Worm (Caenorhabditis elegans) whole organism, L2 larva: Measurements from ENCODE around the gene flp-21.

Experiments
- R02D3.7 ChIP-seq: fragments of 150-350 bp; optimal IDR thresholded peaks from 2 replicates; lab custom pipeline; 2014; ENCODE audit warnings: missing biosample characterization, missing genetic modification characterization
- Y55F3AM.14 ChIP-seq: fragments of 200-800 bp; sonication (Bioruptor generic); optimal IDR thresholded peaks from 2 replicates; lab custom pipeline; 2018; ENCODE audit warnings: mild to moderate bottlenecking, missing genetic modification characterization, missing compliant biosample characterization
- ZK546.5 ChIP-seq: sonication (generic microtip); optimal IDR thresholded peaks from 2 replicates; lab custom pipeline; 2017; ENCODE audit warnings: missing biosample characterization, missing genetic modification characterization
- alr-1 ChIP-seq: fragments of 150-350 bp; optimal IDR thresholded peaks from 2 replicates; lab custom pipeline; 2014; ENCODE audit warnings: missing biosample characterization, missing genetic modification characterization
- aly-2 ChIP-seq: fragments of 150-350 bp; optimal IDR thresholded peaks from 2 replicates; lab custom pipeline; 2014; ENCODE audit warnings: missing biosample characterization, missing genetic modification characterization
- blmp-1 ChIP-seq: sonication (generic microtip); optimal IDR thresholded peaks from 2 replicates; lab custom pipeline; 2017; ENCODE audit warnings: missing genetic modification characterization, mild to moderate bottlenecking, missing compliant biosample characterization, antibody characterized with exemption, moderate library complexity; ENCODE audit not compliant: insufficient read depth
- ceh-16 ChIP-seq: fragments of 150-350 bp; optimal IDR thresholded peaks from 2 replicates; lab custom pipeline; 2014; ENCODE audit warnings: missing biosample characterization, missing genetic modification characterization
- ceh-82 ChIP-seq: fragments of 150-350 bp; optimal IDR thresholded peaks from 2 replicates; lab custom pipeline; 2014; ENCODE audit warnings: missing biosample characterization, missing genetic modification characterization
- crh-2 ChIP-seq: sonication (generic microtip); optimal IDR thresholded peaks from 2 replicates; lab custom pipeline; 2017; ENCODE audit warnings: missing biosample characterization, missing genetic modification characterization
- egl-27 ChIP-seq: sonication (generic microtip); optimal IDR thresholded peaks from 3 replicates; lab custom pipeline; 2017; ENCODE audit warnings: missing biosample characterization, missing genetic modification reagents, missing genetic modification characterization
- fos-1 ChIP-seq: fragments of 150-350 bp; optimal IDR thresholded peaks from 2 replicates; lab custom pipeline; 2014; ENCODE audit warnings: missing biosample characterization, missing genetic modification characterization
- gmeb-1 ChIP-seq: fragments of 150-350 bp; optimal IDR thresholded peaks from 2 replicates; lab custom pipeline; 2014; ENCODE audit warnings: missing biosample characterization, missing genetic modification characterization
- lin-13 ChIP-seq: fragments of 150-350 bp; optimal IDR thresholded peaks from 2 replicates; lab custom pipeline; 2014; ENCODE audit warnings: missing biosample characterization, missing genetic modification reagents, missing genetic modification characterization
- lsy-2 ChIP-seq, 2 experiments: fragments of 150-350 bp in 1 of 2; sonication (generic microtip) in 1 of 2; optimal IDR thresholded peaks; 2 replicates each; lab custom pipeline; 2014 to 2017; ENCODE audit warnings: missing biosample characterization in 2 of 2, missing genetic modification characterization in 2 of 2
- mdl-1 ChIP-seq, 2 experiments: fragments of 150-350 bp in 1 of 2; sonication (generic microtip) in 1 of 2; optimal IDR thresholded peaks; 2 replicates each; lab custom pipeline; 2017; ENCODE audit warnings: missing biosample characterization in 2 of 2, missing genetic modification characterization in 2 of 2
- nhr-11 ChIP-seq: fragments of 150-350 bp; optimal IDR thresholded peaks from 2 replicates; lab custom pipeline; 2014; ENCODE audit warnings: missing biosample characterization, missing genetic modification characterization
- nhr-12 ChIP-seq: fragments of 150-350 bp; optimal IDR thresholded peaks from 2 replicates; lab custom pipeline; 2014; ENCODE audit warnings: missing biosample characterization, missing genetic modification characterization
- nhr-21 ChIP-seq: fragments of 150-350 bp; optimal IDR thresholded peaks from 2 replicates; lab custom pipeline; 2014; ENCODE audit warnings: missing biosample characterization, missing genetic modification characterization
- nhr-237 ChIP-seq: fragments of 150-350 bp; optimal IDR thresholded peaks from 2 replicates; lab custom pipeline; 2014; ENCODE audit warnings: missing biosample characterization, missing genetic modification characterization
- nhr-6 ChIP-seq: fragments of 150-350 bp; optimal IDR thresholded peaks from 2 replicates; lab custom pipeline; 2014; ENCODE audit warnings: missing biosample characterization, missing genetic modification characterization
- nhr-77 ChIP-seq: fragments of 150-350 bp; optimal IDR thresholded peaks from 2 replicates; lab custom pipeline; 2014; ENCODE audit warnings: missing biosample characterization, missing genetic modification characterization
- sem-4 ChIP-seq: fragments of 150-350 bp; optimal IDR thresholded peaks from 2 replicates; lab custom pipeline; 2014; ENCODE audit warnings: missing biosample characterization, missing genetic modification reagents, missing genetic modification characterization
- skn-1 ChIP-seq: sonication (generic microtip); optimal IDR thresholded peaks from 2 replicates; lab custom pipeline; 2017; ENCODE audit warnings: missing biosample characterization, missing genetic modification characterization
- sma-3 ChIP-seq: sonication (generic microtip); optimal IDR thresholded peaks from 2 replicates; lab custom pipeline; 2016; ENCODE audit warnings: missing genetic modification reagents, missing genetic modification characterization, missing compliant biosample characterization
- sma-9 ChIP-seq, 2 experiments: fragments of 150-350 bp in 1 of 2; sonication (generic microtip) in 1 of 2; optimal IDR thresholded peaks; 2 replicates each; lab custom pipeline; 2014 to 2016; ENCODE audit warnings: missing genetic modification characterization in 2 of 2, mild to moderate bottlenecking in 1 of 2, missing biosample characterization in 1 of 2, missing compliant biosample characterization in 1 of 2, missing genetic modification reagents in 1 of 2, moderate library complexity in 1 of 2
- snpc-4 ChIP-seq: fragments of 150-350 bp; optimal IDR thresholded peaks from 2 replicates; lab custom pipeline; 2014; ENCODE audit warnings: missing biosample characterization, missing genetic modification characterization
- unc-39 ChIP-seq: fragments of 150-350 bp; optimal IDR thresholded peaks from 2 replicates; lab custom pipeline; 2014; ENCODE audit warnings: missing biosample characterization, missing genetic modification characterization
- unc-55 ChIP-seq: fragments of 150-350 bp; sonication (generic microtip); optimal IDR thresholded peaks from 3 replicates; lab custom pipeline; 2014; ENCODE audit warnings: missing biosample characterization, missing genetic modification reagents, missing genetic modification characterization
- ztf-1 ChIP-seq: fragments of 200-800 bp; sonication (Bioruptor generic); conservative IDR thresholded peaks from 2 replicates; pipeline ENCODE4 v1.3.6; 2022; ENCODE audit warnings: missing genetic modification characterization, missing compliant biosample characterization
- ztf-11 ChIP-seq: sonication (generic microtip); optimal IDR thresholded peaks from 2 replicates; lab custom pipeline; 2017; ENCODE audit warnings: missing biosample characterization, missing genetic modification characterization
- ztf-4 ChIP-seq: fragments of 150-350 bp; optimal IDR thresholded peaks from 2 replicates; lab custom pipeline; 2014; ENCODE audit warnings: missing biosample characterization, missing genetic modification characterization

flp-21 gene

DNA sequence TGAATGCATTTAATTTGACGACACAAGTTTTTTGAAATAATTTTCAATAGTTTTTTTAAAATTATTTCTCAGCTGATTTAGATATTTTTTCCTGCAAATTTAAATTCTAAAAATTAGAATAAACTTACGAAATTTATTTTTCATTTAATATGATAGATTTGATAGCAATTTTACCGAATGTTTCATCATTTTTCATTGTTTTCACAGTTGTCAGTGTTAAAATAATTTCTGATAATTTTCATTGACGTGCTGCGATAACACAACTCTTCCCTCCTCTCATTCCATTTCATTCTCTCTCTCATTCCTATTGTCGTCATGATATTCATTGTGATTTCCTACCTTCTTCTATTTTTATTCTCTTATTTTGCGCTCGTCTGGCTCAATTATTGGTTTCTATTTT lies 33.0 kb upstream of the flp-21 start, which contains the start of gene hint-3:
Gene hint-3 (plus strand): TSS at position 301 of the 400 bp plus-strand sequence.
- no peak for TF ChIP-seq ztf-1 (GFP tag; lab: Robert Waterston, UW)
- peak; percentile 34 for TF ChIP-seq fos-1 (tag; lab: Kevin White, UChicago)

DNA sequence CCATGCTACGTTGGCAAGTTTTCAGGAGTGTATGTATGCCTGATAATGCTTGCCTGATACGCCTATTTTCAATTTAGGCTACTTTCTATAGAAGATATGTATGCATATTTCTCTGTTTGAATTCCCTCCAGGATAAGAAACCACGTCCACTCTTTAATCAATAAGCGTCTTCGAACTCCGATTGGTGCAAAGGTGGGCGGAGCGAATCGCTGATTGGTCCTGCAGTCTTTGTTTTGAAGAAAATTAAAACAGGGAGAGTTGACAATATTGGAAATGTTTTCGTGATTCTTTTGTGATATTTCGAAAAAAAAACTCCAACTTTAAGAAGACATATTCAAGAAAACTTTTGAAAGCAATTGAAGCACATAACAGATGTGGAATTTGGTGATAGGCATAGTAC lies 31.3 kb upstream of the flp-21 start:
- TF ChIP-seq ztf-11: no peak
- TF ChIP-seq snpc-4 (tag; lab: Kevin White, UChicago): no peak
- no peak for TF ChIP-seq nhr-6 (tag; lab: Kevin White, UChicago)
- no peak for TF ChIP-seq unc-39
- TF ChIP-seq blmp-1: no peak
- TF ChIP-seq lin-13 (GFP tag; lab: Kevin White, UChicago): no peak
- TF ChIP-seq sma-3 (GFP tag; lab: Kevin White, UChicago): no peak
- no peak for TF ChIP-seq ztf-4
- TF ChIP-seq lsy-2 (tag; optimal IDR thresholded peaks at IDR 0.05; lab: Kevin White, UChicago): no peak

ce11 chrV:7770961-7771360 lies 22.2 kb upstream of the flp-21 start, which contains the start of gene frpr-3:
Gene frpr-3, plus strand, starts transcription at chrV:7771261.
- TF ChIP-seq lsy-2 (tag; optimal IDR thresholded peaks at IDR 0.05; lab: Kevin White, UChicago) (no peak), gmeb-1 (tag; lab: Kevin White, UChicago) (no peak), R02D3.7 (tag; lab: Kevin White, UChicago) (no peak)
- TF ChIP-seq, all 48 proteins: peak for 0

- no peak for TF ChIP-seq gmeb-1 (tag; lab: Kevin White, UChicago)
- no peak for TF ChIP-seq mdl-1 (tag; optimal IDR thresholded peaks at IDR 0.05; lab: Kevin White, UChicago)
- no peak for TF ChIP-seq R02D3.7 (tag; lab: Kevin White, UChicago)
- no peak for TF ChIP-seq ceh-82 (tag; lab: Kevin White, UChicago)
- no peak for TF ChIP-seq sma-9 (GFP tag; optimal IDR thresholded peaks at IDR 0.05; lab: Kevin White, UChicago)
- TF ChIP-seq sma-9 (tag; optimal IDR thresholded peaks at IDR 0.05; lab: Kevin White, UChicago): no peak
- TF ChIP-seq nhr-77 (tag; lab: Kevin White, UChicago): no peak
- TF ChIP-seq egl-27 (tag; lab: Kevin White, UChicago): no peak
- TF ChIP-seq ZK546.5 (tag; lab: Kevin White, UChicago): no peak
- no peak for TF ChIP-seq crh-2
- TF ChIP-seq nhr-237 (tag; lab: Kevin White, UChicago): no peak
- TF ChIP-seq aly-2: no peak
- TF ChIP-seq ztf-1 (GFP tag; lab: Robert Waterston, UW): no peak
These were observed 19.5 kb upstream of the flp-21 start for ce11 chrV:7773647-7774046.

- TF ChIP-seq nhr-11 (tag; lab: Kevin White, UChicago) (no peak), snpc-4 (tag; lab: Kevin White, UChicago) (no peak), ceh-16 (tag; lab: Kevin White, UChicago) (no peak), nhr-21 (tag; lab: Kevin White, UChicago) (peak; percentile 78), unc-55 (GFP tag; lab: Kevin White, UChicago) (no peak), sem-4 (tag; lab: Kevin White, UChicago) (no peak)
These were observed 19.0 kb upstream of the flp-21 start, which contains the start of gene grl-10 for ce11 chrV:7774143-7774595. Gene grl-10, plus strand, starts transcription at chrV:7774545.

ce11 chrV:7775226-7775625 lies 17.9 kb upstream of the flp-21 start:
- TF ChIP-seq Y55F3AM.14 (GFP tag; lab: Kevin White, UChicago) (no peak), nhr-12 (tag; lab: Kevin White, UChicago) (no peak), alr-1 (tag; lab: Kevin White, UChicago) (no peak), skn-1 (tag; lab: Kevin White, UChicago) (no peak)
